Worm (Caenorhabditis elegans) whole organism, L4 larva: Measurements from ENCODE around the gene nas-6.

Source experiments
- F26F4.8 ChIP-seq: fragments of 200-800 bp; sonication (Bioruptor generic); conservative IDR thresholded peaks from 2 replicates; pipeline ENCODE4 v1.3.6; 2022; ENCODE audit warnings: missing genetic modification characterization, missing compliant biosample characterization
- R02D3.7 ChIP-seq: fragments of 150-350 bp; sonication (generic microtip); optimal IDR thresholded peaks from 3 replicates; lab custom pipeline; 2014; ENCODE audit warnings: missing biosample characterization, missing genetic modification characterization
- ZK546.5 ChIP-seq, 2 experiments: sonication (generic microtip); optimal IDR thresholded peaks; 2 replicates each; lab custom pipeline; 2017; ENCODE audit warnings: missing biosample characterization in 2 of 2, missing genetic modification characterization in 2 of 2
- ama-1 ChIP-seq: fragments of 150-350 bp; optimal IDR thresholded peaks from 2 replicates; lab custom pipeline; 2014; ENCODE audit warnings: inconsistent platforms, mixed read lengths
- ces-1 ChIP-seq: fragments of 150-350 bp; sonication (generic microtip); optimal IDR thresholded peaks from 4 replicates; lab custom pipeline; 2014; ENCODE audit warnings: missing biosample characterization, missing genetic modification reagents, missing genetic modification characterization
- daf-8 ChIP-seq: fragments of 200-800 bp; sonication (Bioruptor generic); IDR thresholded peaks from 2 replicates; pipeline ENCODE4 v1.3.6; 2022; ENCODE audit warnings: missing genetic modification characterization, missing compliant biosample characterization
- dmd-9 ChIP-seq: fragments of 200-800 bp; sonication (Bioruptor generic); IDR thresholded peaks from 2 replicates; pipeline ENCODE4 v1.3.6; 2022; ENCODE audit warnings: missing genetic modification reagents, missing genetic modification characterization, missing compliant biosample characterization
- egl-27 ChIP-seq: sonication (generic microtip); optimal IDR thresholded peaks from 3 replicates; lab custom pipeline; 2017; ENCODE audit warnings: missing biosample characterization, missing genetic modification reagents, missing genetic modification characterization
- lin-39 ChIP-seq: fragments of 150-350 bp; optimal IDR thresholded peaks from 2 replicates; lab custom pipeline; 2014; ENCODE audit warnings: missing biosample characterization, missing genetic modification reagents, missing genetic modification characterization
- mdt-29 ChIP-seq: fragments of 200-800 bp; sonication (Bioruptor generic); IDR thresholded peaks from 2 replicates; pipeline ENCODE4 v1.3.6; 2022; ENCODE audit warnings: missing genetic modification reagents, missing genetic modification characterization, missing compliant biosample characterization
- nhr-11 ChIP-seq: fragments of 150-350 bp; optimal IDR thresholded peaks from 2 replicates; lab custom pipeline; 2014; ENCODE audit warnings: missing biosample characterization, missing genetic modification characterization
- nhr-28 ChIP-seq: fragments of 150-350 bp; optimal IDR thresholded peaks from 2 replicates; lab custom pipeline; 2014; ENCODE audit warnings: missing biosample characterization, missing genetic modification characterization
- saeg-2 ChIP-seq: fragments of 200-800 bp; sonication (Bioruptor generic); IDR thresholded peaks from 2 replicates; pipeline ENCODE4 v1.3.6; 2022; ENCODE audit warnings: missing genetic modification reagents, missing genetic modification characterization, missing compliant biosample characterization
- skn-1 ChIP-seq: fragments of 150-350 bp; optimal IDR thresholded peaks from 2 replicates; lab custom pipeline; 2014; ENCODE audit warnings: missing biosample characterization, missing genetic modification characterization

DNA sequence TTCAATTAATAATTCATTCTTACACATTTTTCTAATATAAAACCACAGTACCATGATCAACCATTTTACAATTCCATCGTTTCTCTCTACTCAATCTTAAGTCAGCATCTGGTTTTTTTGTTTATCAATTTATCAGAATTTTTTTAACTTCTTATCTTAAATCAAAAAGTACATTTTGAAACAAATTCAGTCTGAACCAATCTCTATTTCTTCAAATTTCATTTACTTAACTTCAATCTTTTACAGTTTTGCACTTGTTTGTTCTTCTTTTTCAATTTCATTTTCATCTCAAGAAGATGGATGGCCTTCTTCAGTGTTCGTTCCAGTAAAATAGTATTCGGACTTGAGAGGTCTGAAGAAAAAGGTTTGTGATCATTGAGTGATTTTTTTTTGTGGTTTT lies 17.5 kb downstream of the nas-6 start, which contains the start of gene gba-3:
- TF ChIP-seq daf-8 (GFP tag; lab: Robert Waterston, UW) (no peak), mdt-29 (GFP tag; lab: Robert Waterston, UW) (no peak), ZK546.5 (tag; optimal IDR thresholded peaks at IDR 0.05; lab: Kevin White, UChicago) (no peak), ces-1 (GFP tag; lab: Kevin White, UChicago) (no peak), nhr-11 (tag; lab: Kevin White, UChicago) (no peak), nhr-28 (tag; lab: Kevin White, UChicago) (no peak), lin-39 (tag; lab: Kevin White, UChicago) (no peak), dmd-9 (no peak), F26F4.8 (GFP tag; lab: Robert Waterston, UW) (no peak), skn-1 (no peak), egl-27 (tag; lab: Kevin White, UChicago) (no peak), saeg-2 (GFP tag; lab: Robert Waterston, UW) (no peak), ama-1 (no peak), R02D3.7 (tag; lab: Kevin White, UChicago) (no peak)
